Comparison of ENCODE assay signal across 3 fruit fly cellular contexts in the genomic region with DNA sequence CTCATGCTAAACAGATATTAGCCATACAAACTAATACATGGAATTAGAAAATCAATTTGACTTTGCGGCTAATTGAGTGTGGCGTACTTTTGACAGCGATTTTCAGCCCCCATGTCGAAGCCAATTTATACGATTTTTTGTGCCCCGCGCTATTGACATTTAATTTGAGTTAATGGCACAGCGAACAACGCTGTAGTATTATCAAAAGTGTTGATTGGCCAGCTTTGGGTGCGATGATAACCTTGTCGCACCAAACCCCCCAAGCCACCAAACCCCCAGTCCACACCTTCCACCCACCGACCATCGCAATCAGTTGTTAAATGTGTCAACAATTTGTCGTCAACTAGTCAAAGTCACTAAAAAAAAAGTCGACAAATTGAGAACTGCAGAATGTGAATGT.
TF ChIP-seq lines count a peak whose summit lies in the region.

No protein-coding gene starts in this region.

- no peak for TF ChIP-seq CTCF in whole organism, embryonic (GFP tag; optimal IDR thresholded peaks at IDR 0.05; lab: Kevin White, UChicago)

TF ChIP-seq in whole organism, adult, 20 proteins besides CTCF, POLR2A, EP300 and RAD21:
- TF ChIP-seq pad (GFP tag; optimal IDR thresholded peaks at IDR 0.05; lab: Kevin White, UChicago) (no peak), Clk (GFP tag; optimal IDR thresholded peaks at IDR 0.05; lab: Kevin White, UChicago) (no peak), kay (GFP tag; lab: Kevin White, UChicago; ENCODE audit: borderline replicate concordance) (no peak), CG14711 (tag; optimal IDR thresholded peaks at IDR 0.05; lab: Kevin White, UChicago) (no peak), Mnt (GFP tag; optimal IDR thresholded peaks at IDR 0.05; lab: Kevin White, UChicago) (peak; percentile 5), Crg-1 (GFP tag; optimal IDR thresholded peaks at IDR 0.05; lab: Kevin White, UChicago) (no peak), cic (GFP tag; optimal IDR thresholded peaks at IDR 0.05; lab: Kevin White, UChicago) (peak; percentile 28), CG7101 (tag; optimal IDR thresholded peaks at IDR 0.05; lab: Kevin White, UChicago) (peak; percentile 20), CG1620 (GFP tag; optimal IDR thresholded peaks at IDR 0.05; lab: Kevin White, UChicago) (no peak), Hr96 (GFP tag; optimal IDR thresholded peaks at IDR 0.05; lab: Kevin White, UChicago) (no peak), tj (GFP tag; optimal IDR thresholded peaks at IDR 0.05; lab: Kevin White, UChicago) (peak; percentile 38), toe (GFP tag; optimal IDR thresholded peaks at IDR 0.05; lab: Kevin White, UChicago) (no peak), CG33017 (tag; optimal IDR thresholded peaks at IDR 0.05; lab: Kevin White, UChicago) (no peak)
TF ChIP-seq in whole organism, adult: peak in this region for 4.

TF ChIP-seq in whole organism, embryonic, 481 proteins besides CTCF, POLR2A, EP300 and RAD21:
- TF ChIP-seq CG18011 (GFP tag; optimal IDR thresholded peaks at IDR 0.05; lab: Kevin White, UChicago) (no peak), Doc3 (GFP tag; IDR thresholded peaks at IDR 0.05; lab: Robert Waterston, UW; ENCODE audit: partially characterized antibody) (no peak), Vsx1 (GFP tag; optimal IDR thresholded peaks at IDR 0.05; lab: Kevin White, UChicago) (peak; percentile 25), CG8290 (GFP tag; optimal IDR thresholded peaks at IDR 0.05; lab: Kevin White, UChicago) (no peak), CG8290 (tag; optimal IDR thresholded peaks at IDR 0.05; lab: Kevin White, UChicago) (peak in 1 of 2 experiments; percentile 4), pfk (GFP tag; optimal IDR thresholded peaks at IDR 0.05; lab: Kevin White, UChicago) (no peak), Deaf1 (tag; optimal IDR thresholded peaks at IDR 0.05; lab: Kevin White, UChicago) (no peak), Hr78 (GFP tag; optimal IDR thresholded peaks at IDR 0.05; lab: Kevin White, UChicago) (no peak), gcm2 (GFP tag; optimal IDR thresholded peaks at IDR 0.05; lab: Kevin White, UChicago) (no peak), CG15479 (GFP tag; optimal IDR thresholded peaks at IDR 0.05; lab: Kevin White, UChicago) (no peak), CG6683 (GFP tag; optimal IDR thresholded peaks at IDR 0.05; lab: Kevin White, UChicago) (no peak), lab (GFP tag; optimal IDR thresholded peaks at IDR 0.05; lab: Kevin White, UChicago) (peak; percentile 3), CG34376 (GFP tag; optimal IDR thresholded peaks at IDR 0.05; lab: Kevin White, UChicago) (peak; percentile 64), vfl (GFP tag; optimal IDR thresholded peaks at IDR 0.05; lab: Kevin White, UChicago) (no peak), sug (tag; optimal IDR thresholded peaks at IDR 0.05; lab: Kevin White, UChicago) (peak; percentile 68), chn (GFP tag; optimal IDR thresholded peaks at IDR 0.05; lab: Kevin White, UChicago) (no peak), Nf-YC (tag; optimal IDR thresholded peaks at IDR 0.05; lab: Kevin White, UChicago) (peak; percentile 46), CG4820 (GFP tag; optimal IDR thresholded peaks at IDR 0.05; lab: Kevin White, UChicago) (no peak), mirr (GFP tag; optimal IDR thresholded peaks at IDR 0.05; lab: Kevin White, UChicago) (peak; percentile 20), CG12155 (GFP tag; optimal IDR thresholded peaks at IDR 0.05; lab: Kevin White, UChicago) (no peak), CG15601 (tag; optimal IDR thresholded peaks at IDR 0.05; lab: Kevin White, UChicago) (no peak), CG10267 (tag; optimal IDR thresholded peaks at IDR 0.05; lab: Kevin White, UChicago) (no peak), Hey (tag; optimal IDR thresholded peaks at IDR 0.05; lab: Kevin White, UChicago) (no peak), Pdp1 (GFP tag; optimal IDR thresholded peaks at IDR 0.05; lab: Kevin White, UChicago) (no peak), CG12299 (tag; optimal IDR thresholded peaks at IDR 0.05; lab: Kevin White, UChicago) (no peak), CG2199 (GFP tag; IDR thresholded peaks at IDR 0.05; lab: Robert Waterston, UW) (0 out of 3 replicates have a peak, but pooled peaks have one; percentile 17), Atf-2 (GFP tag; optimal IDR thresholded peaks at IDR 0.05; lab: Kevin White, UChicago) (no peak), exex (tag; optimal IDR thresholded peaks at IDR 0.05; lab: Kevin White, UChicago) (peak; percentile 80), CG31224 (GFP tag; IDR thresholded peaks at IDR 0.05; lab: Robert Waterston, UW) (no peak), Jarid2 (GFP tag; optimal IDR thresholded peaks at IDR 0.05; lab: Kevin White, UChicago) (no peak), CG5180 (GFP tag; optimal IDR thresholded peaks at IDR 0.05; lab: Kevin White, UChicago) (no peak), crol (GFP tag; IDR thresholded peaks at IDR 0.05; lab: Robert Waterston, UW) (peak; percentile 51), insv (GFP tag; optimal IDR thresholded peaks at IDR 0.05; lab: Kevin White, UChicago) (no peak), Dp (GFP tag; optimal IDR thresholded peaks at IDR 0.05; lab: Kevin White, UChicago) (no peak), CG42726 (GFP tag; IDR thresholded peaks at IDR 0.05; lab: Robert Waterston, UW; ENCODE audit: partially characterized antibody) (no peak)
TF ChIP-seq in whole organism, embryonic: peak in this region for 10.

TF ChIP-seq in whole organism, prepupa, 60 proteins besides CTCF, POLR2A, EP300 and RAD21:
- peak; percentile 84 for TF ChIP-seq svp (GFP tag; lab: Kevin White, UChicago)
- no peak for TF ChIP-seq Eip75B (GFP tag; optimal IDR thresholded peaks at IDR 0.05; lab: Kevin White, UChicago)
- TF ChIP-seq vri (GFP tag; optimal IDR thresholded peaks at IDR 0.05; lab: Kevin White, UChicago) = peak; percentile 7
- TF ChIP-seq Smox (GFP tag; optimal IDR thresholded peaks at IDR 0.05; lab: Kevin White, UChicago) = no peak
- no peak for TF ChIP-seq CG16779 (tag; optimal IDR thresholded peaks at IDR 0.05; lab: Kevin White, UChicago)
- no peak for TF ChIP-seq CG8632 (GFP tag; optimal IDR thresholded peaks at IDR 0.05; lab: Kevin White, UChicago)
- no peak for TF ChIP-seq CG32006 (GFP tag; optimal IDR thresholded peaks at IDR 0.05; lab: Kevin White, UChicago)
- TF ChIP-seq CG8319 (GFP tag; optimal IDR thresholded peaks at IDR 0.05; lab: Kevin White, UChicago) = no peak
- TF ChIP-seq ss (GFP tag; optimal IDR thresholded peaks at IDR 0.05; lab: Kevin White, UChicago) = no peak
- TF ChIP-seq CG15336 (GFP tag; IDR thresholded peaks at IDR 0.05; lab: Robert Waterston, UW) = no peak
- no peak for TF ChIP-seq CG6854 (GFP tag; optimal IDR thresholded peaks at IDR 0.05; lab: Kevin White, UChicago)
